Fruit fly (Drosophila melanogaster): ENCODE data around the gene CG45012.
A peak's percentile ranks its signal among the peaks of the same experiment; 100 is the strongest.

Gene CG45012

DNA sequence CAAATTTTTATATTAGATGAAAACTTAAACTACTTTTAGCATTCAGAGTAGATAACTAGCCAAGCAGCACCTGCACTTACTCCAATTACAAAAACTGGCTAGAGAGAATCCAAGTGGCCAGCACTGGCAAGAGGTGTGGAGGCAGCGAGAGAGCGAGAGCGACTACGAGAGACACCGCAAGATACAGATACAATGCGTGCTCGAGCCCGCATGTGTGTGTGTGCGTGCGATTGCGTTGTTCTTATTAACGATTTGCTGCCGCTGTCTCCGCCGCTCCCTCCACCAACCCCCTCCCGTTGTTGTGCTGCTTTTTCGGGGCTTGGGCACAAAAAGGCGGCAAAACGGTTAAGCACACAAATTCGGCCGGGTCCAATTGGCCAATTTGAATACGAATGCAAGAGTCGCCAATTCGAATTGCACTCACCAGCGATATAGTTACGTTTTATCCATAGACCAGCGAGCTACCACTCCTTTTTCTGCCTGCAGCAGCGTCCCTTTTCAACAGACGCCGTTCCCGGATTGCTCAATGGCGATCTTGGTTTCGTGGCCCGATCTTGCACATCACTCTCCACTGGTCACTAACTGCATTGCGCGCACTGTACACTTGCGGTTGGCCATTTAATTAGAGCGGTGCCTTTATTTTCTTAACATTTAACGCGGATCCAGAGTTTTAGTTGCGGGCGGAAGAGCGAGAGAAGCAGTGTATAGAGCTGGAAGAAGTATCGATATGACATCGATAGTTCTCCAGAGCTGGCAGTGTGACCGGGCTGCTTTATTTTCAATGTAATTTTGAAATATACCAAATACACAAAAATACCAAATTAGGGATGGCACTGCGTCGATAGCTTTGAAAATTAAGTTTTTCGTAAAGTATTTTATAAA lies 25.5 kb upstream of the CG45012 start, which contains the start of gene crol (continued):
- TF ChIP-seq CG3847 (GFP tag; IDR thresholded peaks at IDR 0.05) (peak; percentile 58), CG33557 (GFP tag; optimal IDR thresholded peaks at IDR 0.05) (no peak), CG31224 (GFP tag; IDR thresholded peaks at IDR 0.05) (no peak), mld (GFP tag; IDR thresholded peaks at IDR 0.05; ENCODE audit: partially characterized antibody) (peak; percentile 63; the same call in 2 of the 3 replicates), Gug (GFP tag; IDR thresholded peaks at IDR 0.05) (peak; percentile 13; the same call in 1 of the 4 replicates), CG4820 (GFP tag; optimal IDR thresholded peaks at IDR 0.05) (no peak), Bdp1 (GFP tag; optimal IDR thresholded peaks at IDR 0.05) (no peak), pan (optimal IDR thresholded peaks at IDR 0.05) (no peak), pan (GFP tag; optimal IDR thresholded peaks at IDR 0.05 in 1 of 2, IDR thresholded peaks at IDR 0.05 in 1 of 2) (peak in 1 of 2 experiments; percentile 20), Atf-2 (GFP tag; optimal IDR thresholded peaks at IDR 0.05) (no peak), Elba2 (GFP tag; optimal IDR thresholded peaks at IDR 0.05) (peak; percentile 100), CG1647 (GFP tag; optimal IDR thresholded peaks at IDR 0.05) (no peak), Hr51 (GFP tag; optimal IDR thresholded peaks at IDR 0.05) (peak in 1 of 2 experiments; percentile 34), gcm (GFP tag; optimal IDR thresholded peaks at IDR 0.05) (peak; percentile 40), emc (GFP tag; optimal IDR thresholded peaks at IDR 0.05) (no peak), Dref (GFP tag; IDR thresholded peaks at IDR 0.05) (peak; percentile 89), CG12104 (GFP tag; optimal IDR thresholded peaks at IDR 0.05) (no peak), CG12391 (tag; optimal IDR thresholded peaks at IDR 0.05) (peak; percentile 55), CG8359 (GFP tag; optimal IDR thresholded peaks at IDR 0.05; ENCODE audit: borderline replicate concordance) (no peak), hkb (optimal IDR thresholded peaks at IDR 0.05) (no peak), hkb (GFP tag; IDR thresholded peaks at IDR 0.05) (peak; percentile 28; the same call in 1 of the 2 replicates), CG1832 (GFP tag; optimal IDR thresholded peaks at IDR 0.05) (peak; percentile 11), grau (tag; optimal IDR thresholded peaks at IDR 0.05) (peak; percentile 39), en (GFP tag; optimal IDR thresholded peaks at IDR 0.05) (no peak), CG1233 (GFP tag; optimal IDR thresholded peaks at IDR 0.05) (no peak), pum (GFP tag; optimal IDR thresholded peaks at IDR 0.05) (no peak), CG8944 (GFP tag; optimal IDR thresholded peaks at IDR 0.05) (no peak), GATAe (GFP tag; conservative IDR thresholded peaks at IDR 0.05) (no peak), nerfin-2 (GFP tag; IDR thresholded peaks at IDR 0.05; ENCODE audit: partially characterized antibody) (peak; percentile 62; the same call in 1 of the 2 replicates), CG12219 (GFP tag; optimal IDR thresholded peaks at IDR 0.05) (no peak), odd (GFP tag; optimal IDR thresholded peaks at IDR 0.05) (no peak), CG11695 (GFP tag; IDR thresholded peaks at IDR 0.05) (no peak), CG9437 (GFP tag; optimal IDR thresholded peaks at IDR 0.05) (no peak), CG17829 (tag; optimal IDR thresholded peaks at IDR 0.05) (peak; percentile 39), maf-S (GFP tag; optimal IDR thresholded peaks at IDR 0.05) (no peak), ham (GFP tag; IDR thresholded peaks at IDR 0.05) (no peak), CG9817 (tag; optimal IDR thresholded peaks at IDR 0.05) (peak; percentile 17), zfh2 (GFP tag; optimal IDR thresholded peaks at IDR 0.05) (no peak), wor (GFP tag; IDR thresholded peaks at IDR 0.05) (no peak), CG32772 (GFP tag; IDR thresholded peaks at IDR 0.05) (no peak), CG6654 (GFP tag; optimal IDR thresholded peaks at IDR 0.05) (no peak), CG8281 (tag; optimal IDR thresholded peaks at IDR 0.05) (no peak), twi (tag; optimal IDR thresholded peaks at IDR 0.05) (no peak), cato (GFP tag; optimal IDR thresholded peaks at IDR 0.05; ENCODE audit: borderline replicate concordance) (no peak), Nf-YC (tag; optimal IDR thresholded peaks at IDR 0.05) (peak; percentile 15), MTF-1 (GFP tag; optimal IDR thresholded peaks at IDR 0.05; ENCODE audit: borderline replicate concordance) (no peak), BEAF-32 (GFP tag; optimal IDR thresholded peaks at IDR 0.05) (peak; percentile 88), usp (GFP tag; optimal IDR thresholded peaks at IDR 0.05) (no peak), CG12769 (tag; optimal IDR thresholded peaks at IDR 0.05) (peak; percentile 94)

Measured in whole organism, embryonic.